Fruit fly (Drosophila melanogaster): ENCODE results near the gene CG44815.

CG44815 gene

DNA sequence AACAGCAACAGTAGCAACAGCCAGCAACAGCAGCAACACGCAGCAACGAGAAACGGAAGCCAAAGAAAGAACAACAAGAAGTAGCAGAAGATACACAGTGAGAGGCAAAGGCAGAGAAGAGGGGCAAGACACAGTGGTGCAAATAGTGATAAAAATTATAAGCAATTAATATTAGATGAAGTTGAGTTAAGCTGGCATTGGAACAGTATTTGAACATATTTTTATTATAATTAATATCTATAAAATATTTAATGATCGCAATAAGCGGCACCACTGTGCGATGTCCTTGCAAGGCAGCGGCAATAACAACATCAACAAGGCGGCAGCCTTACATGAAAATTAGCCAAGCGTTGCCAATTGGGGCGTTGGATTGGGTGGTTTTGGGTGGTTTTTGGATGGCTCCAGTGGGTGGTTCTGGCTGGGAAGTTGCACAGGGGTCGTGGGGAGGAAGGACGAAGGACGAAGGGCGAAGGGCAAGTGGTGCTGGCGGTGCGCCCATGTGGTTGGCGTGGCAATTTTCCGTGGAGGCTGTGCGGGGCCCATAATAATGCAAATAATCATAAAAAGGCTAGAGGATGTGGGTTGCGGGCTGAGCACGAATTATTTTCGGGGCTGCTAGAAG lies 14.5 kb downstream of the CG44815 start (continued):
- TF ChIP-seq sima (GFP tag; optimal IDR thresholded peaks at IDR 0.05), result no peak
- TF ChIP-seq Mad (GFP tag; optimal IDR thresholded peaks at IDR 0.05), result no peak
- TF ChIP-seq CG1024 (GFP tag; IDR thresholded peaks at IDR 0.05), result 0 out of 2 replicates have a peak, but pooled peaks have one; percentile 29
- TF ChIP-seq CG8290 (GFP tag; optimal IDR thresholded peaks at IDR 0.05), result no peak
- TF ChIP-seq CG8290 (tag; optimal IDR thresholded peaks at IDR 0.05), result no peak
- TF ChIP-seq CG32532 (GFP tag; IDR thresholded peaks at IDR 0.05), result peak; percentile 67; the same call in 1 of the 2 replicates
- TF ChIP-seq cwo (GFP tag; optimal IDR thresholded peaks at IDR 0.05), result peak; percentile 60
- no peak for TF ChIP-seq Myb (GFP tag; optimal IDR thresholded peaks at IDR 0.05)
- no peak for TF ChIP-seq CG17359 (tag; optimal IDR thresholded peaks at IDR 0.05)
- no peak for TF ChIP-seq Ssrp (tag; optimal IDR thresholded peaks at IDR 0.05)
- no peak for TF ChIP-seq her (GFP tag; optimal IDR thresholded peaks at IDR 0.05)
- TF ChIP-seq Dref (GFP tag; IDR thresholded peaks at IDR 0.05), result no peak
- TF ChIP-seq Atf6 (GFP tag; IDR thresholded peaks at IDR 0.05), result peak; percentile 70
- no peak for TF ChIP-seq Rfx (GFP tag; IDR thresholded peaks at IDR 0.05)
- TF ChIP-seq z (GFP tag; IDR thresholded peaks at IDR 0.05), result no peak
- TF ChIP-seq CG5180 (GFP tag; optimal IDR thresholded peaks at IDR 0.05), result no peak
- peak; percentile 71 for TF ChIP-seq dysf (GFP tag; IDR thresholded peaks at IDR 0.05)
- TF ChIP-seq CG1792 (GFP tag; optimal IDR thresholded peaks at IDR 0.05), result no peak
- TF ChIP-seq pan (optimal IDR thresholded peaks at IDR 0.05), result no peak
- TF ChIP-seq pan (GFP tag; optimal IDR thresholded peaks at IDR 0.05 in 1 of 2, IDR thresholded peaks at IDR 0.05 in 1 of 2), result peak in 1 of 2 experiments; percentile 80
- TF ChIP-seq rib (GFP tag; IDR thresholded peaks at IDR 0.05), result no peak
- TF ChIP-seq CG1647 (GFP tag; optimal IDR thresholded peaks at IDR 0.05), result no peak
- no peak for TF ChIP-seq MESR4 (GFP tag; optimal IDR thresholded peaks at IDR 0.05)
- peak; percentile 47 for TF ChIP-seq gem (tag; optimal IDR thresholded peaks at IDR 0.05)
- TF ChIP-seq dati (GFP tag; IDR thresholded peaks at IDR 0.05), result no peak
- no peak for TF ChIP-seq Hey (tag; optimal IDR thresholded peaks at IDR 0.05)
- no peak for TF ChIP-seq CG2678 (tag; optimal IDR thresholded peaks at IDR 0.05)
- no peak for TF ChIP-seq exex (tag; optimal IDR thresholded peaks at IDR 0.05)
- peak; percentile 26 for TF ChIP-seq ATbp (GFP tag; optimal IDR thresholded peaks at IDR 0.05)
- no peak for TF ChIP-seq Fer1 (GFP tag; optimal IDR thresholded peaks at IDR 0.05)
- TF ChIP-seq CG12236 (GFP tag; optimal IDR thresholded peaks at IDR 0.05), result no peak
- TF ChIP-seq Awh (GFP tag; IDR thresholded peaks at IDR 0.05), result peak; percentile 67; the same call in 1 of the 2 replicates
- TF ChIP-seq CG30403 (GFP tag; optimal IDR thresholded peaks at IDR 0.05), result peak; percentile 0
- 0 out of 2 replicates have a peak, but pooled peaks have one; percentile 15 for TF ChIP-seq wdn (GFP tag; IDR thresholded peaks at IDR 0.05)
- TF ChIP-seq h (optimal IDR thresholded peaks at IDR 0.05), result no peak
- no peak for TF ChIP-seq CG10431 (GFP tag; optimal IDR thresholded peaks at IDR 0.05)
- peak; percentile 72 for TF ChIP-seq Hand (GFP tag; optimal IDR thresholded peaks at IDR 0.05)
- TF ChIP-seq ham (GFP tag; IDR thresholded peaks at IDR 0.05), result no peak
- TF ChIP-seq Hr51 (GFP tag; optimal IDR thresholded peaks at IDR 0.05), result peak in 1 of 2 experiments; percentile 46
- no peak for TF ChIP-seq kah (GFP tag; optimal IDR thresholded peaks at IDR 0.05)
- peak; percentile 58; the same call in 1 of the 2 replicates for TF ChIP-seq CG14441 (GFP tag; IDR thresholded peaks at IDR 0.05)
- peak; percentile 11; the same call in 1 of the 2 replicates for TF ChIP-seq MBD-R2 (GFP tag; IDR thresholded peaks at IDR 0.05)
- TF ChIP-seq CG10209 (GFP tag; optimal IDR thresholded peaks at IDR 0.05), result peak; percentile 16
- peak; percentile 9 for TF ChIP-seq org-1 (GFP tag; optimal IDR thresholded peaks at IDR 0.05)
- TF ChIP-seq trh (GFP tag; optimal IDR thresholded peaks at IDR 0.05), result no peak
- no peak for TF ChIP-seq Opbp (GFP tag; IDR thresholded peaks at IDR 0.05; ENCODE audit: partially characterized antibody)
- TF ChIP-seq otp (GFP tag; IDR thresholded peaks at IDR 0.05), result no peak; the same call in 2 of the 3 replicates
- no peak for TF ChIP-seq CG16863 (GFP tag; optimal IDR thresholded peaks at IDR 0.05)
- peak; percentile 17 for TF ChIP-seq sens (GFP tag)
- peak; percentile 63 for TF ChIP-seq CG11696 (GFP tag; IDR thresholded peaks at IDR 0.05)
- TF ChIP-seq gsb (GFP tag; IDR thresholded peaks at IDR 0.05), result 0 out of 2 replicates have a peak, but pooled peaks have one; percentile 5
- TF ChIP-seq Ets65A (GFP tag), result peak; percentile 83
